Worm (Caenorhabditis elegans): ENCODE measurements around the gene col-98.

- TF ChIP-seq tbx-11 (GFP tag; IDR thresholded peaks at IDR 0.05) (no peak), hmg-4 (GFP tag; optimal IDR thresholded peaks at IDR 0.05) (no peak), sea-1 (GFP tag; conservative IDR thresholded peaks at IDR 0.05) (no peak), pes-1 (GFP tag; IDR thresholded peaks at IDR 0.05) (no peak)
Observed at ce11 chrIII:13058140-13058539, 39.3 kb downstream of the col-98 start.
